Fruit fly (Drosophila melanogaster): Measurements from ENCODE around the gene Decay.

- TF ChIP-seq psq (optimal IDR thresholded peaks at IDR 0.05) (no peak), h (optimal IDR thresholded peaks at IDR 0.05) (no peak), Myc (optimal IDR thresholded peaks at IDR 0.05) (no peak)
Observed at dm6 chr3R:16454192-16454591, 46.7 kb downstream of the Decay start, which contains the start of gene CG10405.

All from Kc167 (cell line).